Fruit fly (Drosophila melanogaster) Kc167 (cell line): Measurements from ENCODE around the gene pigeon.

ENCODE experiments used
- h ChIP-seq: fragments of >200 bp; optimal IDR thresholded peaks from 3 replicates; lab custom pipeline; 2018; ENCODE audit warnings: missing external identifiers
- insv ChIP-seq: fragments of >200 bp; optimal IDR thresholded peaks from 3 replicates; lab custom pipeline; 2018; ENCODE audit warnings: missing external identifiers
- psq ChIP-seq: fragments of >200 bp; optimal IDR thresholded peaks from 2 replicates; lab custom pipeline; 2017; ENCODE audit warnings: missing external identifiers

dm6 chr2L:19208874-19209273 lies 23.0 kb downstream of the pigeon start:
- TF ChIP-seq psq = no peak
- no peak for TF ChIP-seq h (lab: Kevin White, UChicago)
- no peak for TF ChIP-seq insv
